Comparison of ENCODE assay signal across 4 worm cellular contexts in genomic region chrIV:13695720-13696364, ce11.
TF ChIP-seq lines count a peak whose summit lies in the region.

No protein-coding gene starts in this region.

TF ChIP-seq in whole organism, L1 larva, 84 proteins besides CTCF, POLR2A, EP300 and RAD21 (continued from another document and continues in another):
- TF ChIP-seq mdl-1 (tag; optimal IDR thresholded peaks at IDR 0.05; lab: Kevin White, UChicago) (peak in 1 of 2 experiments; percentile 37), egl-13 (tag; optimal IDR thresholded peaks at IDR 0.05; lab: Kevin White, UChicago) (no peak), ztf-11 (tag; optimal IDR thresholded peaks at IDR 0.05; lab: Kevin White, UChicago) (peak in 1 of 2 experiments; percentile 82), pax-3 (tag; optimal IDR thresholded peaks at IDR 0.05; lab: Kevin White, UChicago) (no peak), dsc-1 (tag; optimal IDR thresholded peaks at IDR 0.05; lab: Kevin White, UChicago) (peak; percentile 5), ceh-90 (tag; optimal IDR thresholded peaks at IDR 0.05; lab: Kevin White, UChicago) (no peak), tbx-2 (tag; optimal IDR thresholded peaks at IDR 0.05; lab: Kevin White, UChicago) (peak; percentile 85), F16B12.6 (tag; optimal IDR thresholded peaks at IDR 0.05; lab: Kevin White, UChicago) (no peak), snu-23 (GFP tag; optimal IDR thresholded peaks at IDR 0.05; lab: Kevin White, UChicago) (peak; percentile 52), ces-1 (GFP tag; optimal IDR thresholded peaks at IDR 0.05; lab: Kevin White, UChicago) (no peak), efl-1 (optimal IDR thresholded peaks at IDR 0.05; lab: Kevin White, UChicago) (no peak), efl-1 (GFP tag; optimal IDR thresholded peaks at IDR 0.05 in 1 of 2; lab: Kevin White, UChicago) (no peak), Y116A8C.19 (tag; optimal IDR thresholded peaks at IDR 0.05; lab: Kevin White, UChicago; ENCODE audit: borderline replicate concordance) (no peak), nhr-19 (GFP tag; conservative IDR thresholded peaks at IDR 0.05; lab: Robert Waterston, UW) (peak; percentile 61), zag-1 (tag; optimal IDR thresholded peaks at IDR 0.05; lab: Kevin White, UChicago) (no peak), nhr-85 (tag; lab: Kevin White, UChicago) (peak; percentile 83), nhr-20 (tag; optimal IDR thresholded peaks at IDR 0.05; lab: Kevin White, UChicago) (peak; percentile 47), lin-39 (tag; optimal IDR thresholded peaks at IDR 0.05; lab: Kevin White, UChicago) (peak; percentile 98), aha-1 (tag; optimal IDR thresholded peaks at IDR 0.05; lab: Kevin White, UChicago) (no peak), nhr-76 (tag; optimal IDR thresholded peaks at IDR 0.05; lab: Kevin White, UChicago) (no peak), fkh-4 (tag; optimal IDR thresholded peaks at IDR 0.05; lab: Kevin White, UChicago; ENCODE audit: borderline replicate concordance) (no peak), jun-1 (tag; optimal IDR thresholded peaks at IDR 0.05; lab: Kevin White, UChicago) (no peak), skn-1 (tag; optimal IDR thresholded peaks at IDR 0.05; lab: Kevin White, UChicago) (no peak), lsy-2 (tag; optimal IDR thresholded peaks at IDR 0.05; lab: Kevin White, UChicago) (peak; percentile 46 to 47), swsn-7 (tag; optimal IDR thresholded peaks at IDR 0.05; lab: Kevin White, UChicago) (no peak), xbp-1 (tag; optimal IDR thresholded peaks at IDR 0.05; lab: Kevin White, UChicago) (no peak), nhr-71 (tag; optimal IDR thresholded peaks at IDR 0.05; lab: Kevin White, UChicago) (peak; percentile 83), hpl-2 (GFP tag; optimal IDR thresholded peaks at IDR 0.05; lab: Kevin White, UChicago) (no peak), fkh-8 (tag; optimal IDR thresholded peaks at IDR 0.05; lab: Kevin White, UChicago) (no peak), ceh-63 (GFP tag; optimal IDR thresholded peaks at IDR 0.05; lab: Kevin White, UChicago) (no peak), grh-1 (GFP tag; IDR thresholded peaks at IDR 0.05; lab: Robert Waterston, UW) (no peak), unc-86 (tag; optimal IDR thresholded peaks at IDR 0.05; lab: Kevin White, UChicago) (no peak), snpc-4 (tag; optimal IDR thresholded peaks at IDR 0.05; lab: Kevin White, UChicago) (no peak), blmp-1 (tag; optimal IDR thresholded peaks at IDR 0.05; lab: Kevin White, UChicago) (peak; percentile 10)

TF ChIP-seq in whole organism, L2 larva, 48 proteins besides CTCF, POLR2A, EP300 and RAD21 (continued from another document):
- no peak for TF ChIP-seq blmp-1 (tag; optimal IDR thresholded peaks at IDR 0.05; lab: Kevin White, UChicago; ENCODE audit: insufficient read depth)
- TF ChIP-seq lin-39 (tag; optimal IDR thresholded peaks at IDR 0.05; lab: Kevin White, UChicago) = peak; percentile 93
- TF ChIP-seq ztf-11 (tag; optimal IDR thresholded peaks at IDR 0.05; lab: Kevin White, UChicago) = no peak
- TF ChIP-seq unc-55 (GFP tag; optimal IDR thresholded peaks at IDR 0.05; lab: Kevin White, UChicago) = peak; percentile 7
- no peak for TF ChIP-seq ZK546.5 (tag; optimal IDR thresholded peaks at IDR 0.05; lab: Kevin White, UChicago)
- no peak for TF ChIP-seq nhr-23 (tag; optimal IDR thresholded peaks at IDR 0.05; lab: Kevin White, UChicago)
- TF ChIP-seq aly-2 (tag; optimal IDR thresholded peaks at IDR 0.05; lab: Kevin White, UChicago) = no peak
- TF ChIP-seq mab-5 (tag; optimal IDR thresholded peaks at IDR 0.05; lab: Kevin White, UChicago) = peak; percentile 97
- TF ChIP-seq alr-1 (tag; optimal IDR thresholded peaks at IDR 0.05; lab: Kevin White, UChicago) = no peak
- peak; percentile 37 for TF ChIP-seq sma-9 (GFP tag; optimal IDR thresholded peaks at IDR 0.05; lab: Kevin White, UChicago)
- no peak for TF ChIP-seq sma-9 (tag; optimal IDR thresholded peaks at IDR 0.05; lab: Kevin White, UChicago)
- TF ChIP-seq nhr-6 (tag; optimal IDR thresholded peaks at IDR 0.05; lab: Kevin White, UChicago) = no peak
- TF ChIP-seq dmd-4 (tag; optimal IDR thresholded peaks at IDR 0.05; lab: Kevin White, UChicago) = no peak
- peak; percentile 68 for TF ChIP-seq F13H6.1 (tag; optimal IDR thresholded peaks at IDR 0.05; lab: Kevin White, UChicago)
- TF ChIP-seq ztf-4 (tag; optimal IDR thresholded peaks at IDR 0.05; lab: Kevin White, UChicago) = no peak
- no peak for TF ChIP-seq lin-13 (GFP tag; optimal IDR thresholded peaks at IDR 0.05; lab: Kevin White, UChicago)
- no peak for TF ChIP-seq nhr-21 (tag; optimal IDR thresholded peaks at IDR 0.05; lab: Kevin White, UChicago)
- TF ChIP-seq lsy-2 (tag; optimal IDR thresholded peaks at IDR 0.05; lab: Kevin White, UChicago) = peak in 1 of 2 experiments; percentile 36
- peak; percentile 97 for TF ChIP-seq unc-62 (GFP tag; optimal IDR thresholded peaks at IDR 0.05; lab: Kevin White, UChicago)
- TF ChIP-seq R02D3.7 (tag; optimal IDR thresholded peaks at IDR 0.05; lab: Kevin White, UChicago) = no peak
- TF ChIP-seq elt-1 (tag; optimal IDR thresholded peaks at IDR 0.05; lab: Kevin White, UChicago) = no peak
- no peak for TF ChIP-seq ceh-82 (tag; optimal IDR thresholded peaks at IDR 0.05; lab: Kevin White, UChicago)
- TF ChIP-seq unc-39 (tag; optimal IDR thresholded peaks at IDR 0.05; lab: Kevin White, UChicago) = no peak
- TF ChIP-seq elt-3 (tag; optimal IDR thresholded peaks at IDR 0.05; lab: Kevin White, UChicago) = no peak
- TF ChIP-seq ceh-16 (tag; optimal IDR thresholded peaks at IDR 0.05; lab: Kevin White, UChicago) = peak; percentile 98
- TF ChIP-seq egl-27 (tag; optimal IDR thresholded peaks at IDR 0.05; lab: Kevin White, UChicago) = no peak
- TF ChIP-seq nhr-25 (tag; optimal IDR thresholded peaks at IDR 0.05; lab: Kevin White, UChicago) = peak; percentile 42
- peak; percentile 33 for TF ChIP-seq Y55F3AM.14 (GFP tag; optimal IDR thresholded peaks at IDR 0.05; lab: Kevin White, UChicago)
- TF ChIP-seq crh-2 (tag; optimal IDR thresholded peaks at IDR 0.05; lab: Kevin White, UChicago) = peak; percentile 19
- no peak for TF ChIP-seq nhr-10 (tag; optimal IDR thresholded peaks at IDR 0.05; lab: Kevin White, UChicago)
- peak; percentile 78 for TF ChIP-seq nhr-129 (tag; optimal IDR thresholded peaks at IDR 0.05; lab: Kevin White, UChicago)
- TF ChIP-seq nhr-237 (tag; optimal IDR thresholded peaks at IDR 0.05; lab: Kevin White, UChicago) = no peak
TF ChIP-seq in whole organism, L2 larva: peak in this region for 14.

TF ChIP-seq in whole organism, late embryonic, 69 proteins besides CTCF, POLR2A, EP300 and RAD21 (continued from another document):
- TF ChIP-seq pat-9 (tag; optimal IDR thresholded peaks at IDR 0.05; lab: Kevin White, UChicago) (peak; percentile 26), unc-55 (GFP tag; optimal IDR thresholded peaks at IDR 0.05; lab: Kevin White, UChicago) (peak; percentile 100), hlh-15 (tag; optimal IDR thresholded peaks at IDR 0.05; lab: Kevin White, UChicago) (no peak), ceh-48 (tag; optimal IDR thresholded peaks at IDR 0.05; lab: Kevin White, UChicago) (no peak), tbx-2 (tag; optimal IDR thresholded peaks at IDR 0.05; lab: Kevin White, UChicago) (peak; percentile 28), hlh-8 (tag; optimal IDR thresholded peaks at IDR 0.05; lab: Kevin White, UChicago) (no peak), K02D7.2 (tag; optimal IDR thresholded peaks at IDR 0.05; lab: Kevin White, UChicago) (no peak), elt-2 (tag; optimal IDR thresholded peaks at IDR 0.05; lab: Kevin White, UChicago) (no peak), unc-86 (tag; optimal IDR thresholded peaks at IDR 0.05; lab: Kevin White, UChicago) (no peak), pag-3 (tag; optimal IDR thresholded peaks at IDR 0.05; lab: Kevin White, UChicago; ENCODE audit: borderline replicate concordance) (no peak), unc-42 (tag; optimal IDR thresholded peaks at IDR 0.05; lab: Kevin White, UChicago) (no peak), rnt-1 (tag; optimal IDR thresholded peaks at IDR 0.05; lab: Kevin White, UChicago) (peak; percentile 79), ama-1 (optimal IDR thresholded peaks at IDR 0.05; lab: Kevin White, UChicago) (no peak), ceh-34 (tag; optimal IDR thresholded peaks at IDR 0.05; lab: Kevin White, UChicago) (no peak), fkh-6 (tag; optimal IDR thresholded peaks at IDR 0.05; lab: Kevin White, UChicago) (no peak)

TF ChIP-seq in whole organism, mixed stage, embryonic, 35 proteins besides CTCF, POLR2A, EP300 and RAD21 (continued from another document):
- TF ChIP-seq pha-4 (tag; optimal IDR thresholded peaks at IDR 0.05; lab: Kevin White, UChicago) (no peak), ztf-11 (tag; optimal IDR thresholded peaks at IDR 0.05; lab: Kevin White, UChicago) (no peak), ham-2 (GFP tag; optimal IDR thresholded peaks at IDR 0.05; lab: Kevin White, UChicago) (no peak), nhr-2 (tag; optimal IDR thresholded peaks at IDR 0.05; lab: Kevin White, UChicago) (peak; percentile 82), sem-2 (GFP tag; optimal IDR thresholded peaks at IDR 0.05; lab: Kevin White, UChicago) (no peak), elt-3 (tag; optimal IDR thresholded peaks at IDR 0.05; lab: Kevin White, UChicago) (no peak), mls-2 (tag; optimal IDR thresholded peaks at IDR 0.05; lab: Kevin White, UChicago) (no peak), flh-1 (GFP tag; optimal IDR thresholded peaks at IDR 0.05; lab: Kevin White, UChicago) (no peak), elt-1 (tag; optimal IDR thresholded peaks at IDR 0.05; lab: Kevin White, UChicago; ENCODE audit: borderline replicate concordance, insufficient read depth) (peak; percentile 29)
